Fruit fly (Drosophila melanogaster): ENCODE measurements around the gene Srpk79D.

The Srpk79D gene

dm6 chr3L:22287994-22288766 is 14.4 kb downstream of the Srpk79D start, which contains the start of the genes Hem and IleRS (continued):
- TF ChIP-seq OdsH (GFP tag; optimal IDR thresholded peaks at IDR 0.05) (peak; percentile 93), CG3919 (GFP tag; optimal IDR thresholded peaks at IDR 0.05) (peak; percentile 90), CG7368 (GFP tag; optimal IDR thresholded peaks at IDR 0.05) (peak; percentile 88), Blimp-1 (GFP tag; optimal IDR thresholded peaks at IDR 0.05) (peak; percentile 70), Hr38 (GFP tag; optimal IDR thresholded peaks at IDR 0.05) (no peak), CG6163 (GFP tag; IDR thresholded peaks at IDR 0.05) (peak; percentile 91), achi (GFP tag; optimal IDR thresholded peaks at IDR 0.05) (peak; percentile 91), CG8319 (GFP tag; optimal IDR thresholded peaks at IDR 0.05) (peak; percentile 81), fd85E (GFP tag; optimal IDR thresholded peaks at IDR 0.05) (peak; percentile 43), CG8119 (GFP tag; IDR thresholded peaks at IDR 0.05) (peak; percentile 89; the same call in 2 of the 3 replicates), dac (GFP tag; optimal IDR thresholded peaks at IDR 0.05) (no peak), pdm3 (GFP tag; optimal IDR thresholded peaks at IDR 0.05) (peak; percentile 92), CG1621 (tag; optimal IDR thresholded peaks at IDR 0.05) (no peak), CG6854 (GFP tag; optimal IDR thresholded peaks at IDR 0.05) (no peak)

DNA sequence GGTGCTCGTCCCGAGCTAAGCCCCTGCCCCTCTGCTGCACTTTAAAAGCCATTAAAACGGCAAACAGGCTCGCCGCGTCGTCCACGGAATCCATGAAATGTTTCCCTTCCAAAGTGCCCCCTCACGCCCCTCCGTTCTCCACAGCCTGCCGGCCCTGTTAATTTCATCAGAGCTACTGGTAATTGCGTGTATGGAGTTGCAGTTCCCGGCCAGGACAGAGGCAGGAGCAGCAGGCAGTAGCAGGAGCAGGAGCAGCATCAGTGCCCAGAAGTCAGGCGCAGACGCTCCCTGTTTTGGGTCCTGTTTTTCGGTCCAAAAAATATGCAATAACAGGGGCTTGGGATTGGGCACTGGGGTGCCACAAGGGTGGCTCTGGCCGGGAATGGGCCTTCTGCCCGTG is 43.1 kb downstream of the Srpk79D start:
- TF ChIP-seq spab (GFP tag; optimal IDR thresholded peaks at IDR 0.05) (no peak), vri (GFP tag; optimal IDR thresholded peaks at IDR 0.05) (no peak), Lpt (GFP tag; optimal IDR thresholded peaks at IDR 0.05) (no peak), Met (GFP tag; optimal IDR thresholded peaks at IDR 0.05) (no peak), cyc (GFP tag; optimal IDR thresholded peaks at IDR 0.05) (no peak), achi (GFP tag; optimal IDR thresholded peaks at IDR 0.05) (no peak), CG9139 (GFP tag; optimal IDR thresholded peaks at IDR 0.05) (no peak), CG34406 (GFP tag; optimal IDR thresholded peaks at IDR 0.05) (no peak)

DNA sequence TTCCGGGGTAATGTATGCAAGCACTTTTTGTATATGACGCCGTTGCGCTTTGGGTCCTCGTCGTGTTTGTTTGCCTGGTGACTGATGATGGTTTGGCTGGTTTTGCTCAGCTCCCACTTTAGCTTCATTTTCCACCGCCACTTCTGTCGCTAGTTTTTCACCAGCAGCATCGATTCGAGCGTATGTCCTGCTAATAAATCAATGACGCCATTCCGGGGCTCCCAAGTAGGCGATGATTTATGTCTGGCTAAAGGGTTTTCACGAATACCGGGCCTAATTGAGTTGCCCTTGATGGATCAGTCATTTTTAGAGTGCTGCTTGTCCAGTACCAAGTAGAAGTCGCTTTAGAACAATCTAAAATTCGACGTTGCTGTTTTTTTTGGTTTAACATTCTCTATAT is 55.7 kb downstream of the Srpk79D start, which contains the start of gene CG32450:
Gene CG32450, plus strand, starts transcription at position 301 of the 400 bp plus-strand sequence.
- TF ChIP-seq fd85E (GFP tag; optimal IDR thresholded peaks at IDR 0.05) (no peak), lz (GFP tag; optimal IDR thresholded peaks at IDR 0.05) (no peak), Gug (GFP tag; IDR thresholded peaks at IDR 0.05) (no peak), CG4318 (GFP tag; optimal IDR thresholded peaks at IDR 0.05) (no peak), svp (GFP tag) (no peak), spab (GFP tag; optimal IDR thresholded peaks at IDR 0.05) (no peak), vri (GFP tag; optimal IDR thresholded peaks at IDR 0.05) (no peak), dac (GFP tag; optimal IDR thresholded peaks at IDR 0.05) (no peak), CG7368 (GFP tag; optimal IDR thresholded peaks at IDR 0.05) (no peak), CG31627 (GFP tag; optimal IDR thresholded peaks at IDR 0.05) (no peak), salr (GFP tag; optimal IDR thresholded peaks at IDR 0.05) (no peak), CG10669 (GFP tag; optimal IDR thresholded peaks at IDR 0.05) (no peak), dsx (GFP tag; optimal IDR thresholded peaks at IDR 0.05; ENCODE audit: poor library complexity, severe bottlenecking) (no peak), CG16779 (tag; optimal IDR thresholded peaks at IDR 0.05) (no peak)
